Worm (Caenorhabditis elegans) whole organism, midembryonic: ENCODE measurements around the gene F21H7.12.

ENCODE experiments used
- cog-1 ChIP-seq: sonication (generic microtip); optimal IDR thresholded peaks from 2 replicates; lab custom pipeline; 2016; ENCODE audit warnings: missing genetic modification characterization, missing compliant biosample characterization
- klf-2 ChIP-seq: fragments of 200-800 bp; sonication (Bioruptor generic); conservative IDR thresholded peaks from 2 replicates; pipeline ENCODE4 v1.3.6; 2022; ENCODE audit warnings: missing genetic modification reagents, missing genetic modification characterization, missing compliant biosample characterization
- ref-1 ChIP-seq: fragments of 200-800 bp; sonication (Bioruptor generic); conservative IDR thresholded peaks from 2 replicates; pipeline ENCODE4 v1.3.6; 2022; ENCODE audit warnings: missing genetic modification reagents, missing genetic modification characterization, missing compliant biosample characterization

DNA sequence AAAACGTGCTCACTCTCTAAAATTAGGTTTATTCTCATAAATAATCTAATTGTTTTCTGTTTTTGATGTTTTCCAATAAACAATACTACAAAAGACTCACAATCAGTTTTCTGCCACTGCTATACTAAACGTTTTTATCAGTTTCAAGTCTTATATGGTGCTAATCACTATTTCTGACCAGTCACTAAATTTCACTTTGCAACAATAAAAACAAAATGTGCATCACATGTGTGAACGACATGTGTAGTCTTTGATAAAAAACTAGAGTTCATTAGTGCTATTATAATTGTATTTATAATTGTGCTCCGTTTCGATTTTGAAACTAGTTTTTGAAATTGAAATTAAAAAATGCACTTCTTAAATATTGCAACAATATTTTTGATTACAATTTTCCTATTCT, 48.0 kb downstream of the F21H7.12 start, which contains the start of gene cyp-37B1:
- no peak for TF ChIP-seq klf-2 (GFP tag; lab: Robert Waterston, UW)
- TF ChIP-seq cog-1 (tag; lab: Kevin White, UChicago): no peak
- no peak for TF ChIP-seq ref-1 (GFP tag; lab: Robert Waterston, UW)
